Worm (Caenorhabditis elegans) whole organism, L2 larva: ENCODE data around the gene mrps-35.

Experiments used
- C34F6.9 ChIP-seq: fragments of 150-350 bp; optimal IDR thresholded peaks from 2 replicates; lab custom pipeline; 2014; ENCODE audit warnings: missing biosample characterization, missing genetic modification characterization
- F13H6.1 ChIP-seq: sonication (generic microtip); optimal IDR thresholded peaks from 2 replicates; lab custom pipeline; 2016; ENCODE audit warnings: missing genetic modification characterization, missing compliant biosample characterization
- R02D3.7 ChIP-seq: fragments of 150-350 bp; optimal IDR thresholded peaks from 2 replicates; lab custom pipeline; 2014; ENCODE audit warnings: missing biosample characterization, missing genetic modification characterization
- ZK546.5 ChIP-seq: sonication (generic microtip); optimal IDR thresholded peaks from 2 replicates; lab custom pipeline; 2017; ENCODE audit warnings: missing biosample characterization, missing genetic modification characterization
- alr-1 ChIP-seq: fragments of 150-350 bp; optimal IDR thresholded peaks from 2 replicates; lab custom pipeline; 2014; ENCODE audit warnings: missing biosample characterization, missing genetic modification characterization
- aly-2 ChIP-seq: fragments of 150-350 bp; optimal IDR thresholded peaks from 2 replicates; lab custom pipeline; 2014; ENCODE audit warnings: missing biosample characterization, missing genetic modification characterization
- blmp-1 ChIP-seq: sonication (generic microtip); optimal IDR thresholded peaks from 2 replicates; lab custom pipeline; 2017; ENCODE audit warnings: missing genetic modification characterization, mild to moderate bottlenecking, missing compliant biosample characterization, antibody characterized with exemption, moderate library complexity; ENCODE audit not compliant: insufficient read depth
- ceh-16 ChIP-seq: fragments of 150-350 bp; optimal IDR thresholded peaks from 2 replicates; lab custom pipeline; 2014; ENCODE audit warnings: missing biosample characterization, missing genetic modification characterization
- ceh-82 ChIP-seq: fragments of 150-350 bp; optimal IDR thresholded peaks from 2 replicates; lab custom pipeline; 2014; ENCODE audit warnings: missing biosample characterization, missing genetic modification characterization
- crh-2 ChIP-seq: sonication (generic microtip); optimal IDR thresholded peaks from 2 replicates; lab custom pipeline; 2017; ENCODE audit warnings: missing biosample characterization, missing genetic modification characterization
- dmd-4 ChIP-seq: sonication (generic microtip); optimal IDR thresholded peaks from 2 replicates; lab custom pipeline; 2017; ENCODE audit warnings: missing biosample characterization, missing genetic modification characterization
- egl-27 ChIP-seq: sonication (generic microtip); optimal IDR thresholded peaks from 3 replicates; lab custom pipeline; 2017; ENCODE audit warnings: missing biosample characterization, missing genetic modification reagents, missing genetic modification characterization
- elt-3 ChIP-seq: sonication (generic microtip); optimal IDR thresholded peaks from 2 replicates; lab custom pipeline; 2017; ENCODE audit warnings: missing biosample characterization, missing genetic modification characterization
- fos-1 ChIP-seq: fragments of 150-350 bp; optimal IDR thresholded peaks from 2 replicates; lab custom pipeline; 2014; ENCODE audit warnings: missing biosample characterization, missing genetic modification characterization
- gmeb-1 ChIP-seq: fragments of 150-350 bp; optimal IDR thresholded peaks from 2 replicates; lab custom pipeline; 2014; ENCODE audit warnings: missing biosample characterization, missing genetic modification characterization
- lin-11 ChIP-seq: fragments of 150-350 bp; sonication (generic microtip); optimal IDR thresholded peaks from 2 replicates; lab custom pipeline; 2014; ENCODE audit warnings: missing biosample characterization, missing genetic modification characterization, inconsistent platforms, mixed read lengths
- lin-13 ChIP-seq: fragments of 150-350 bp; optimal IDR thresholded peaks from 2 replicates; lab custom pipeline; 2014; ENCODE audit warnings: missing biosample characterization, missing genetic modification reagents, missing genetic modification characterization
- lin-39 ChIP-seq: fragments of 150-350 bp; optimal IDR thresholded peaks from 2 replicates; lab custom pipeline; 2014; ENCODE audit warnings: missing biosample characterization, missing genetic modification reagents, missing genetic modification characterization
- lsy-2 ChIP-seq, 2 experiments: fragments of 150-350 bp in 1 of 2; sonication (generic microtip) in 1 of 2; optimal IDR thresholded peaks; 2 replicates each; lab custom pipeline; 2014 to 2017; ENCODE audit warnings: missing biosample characterization in 2 of 2, missing genetic modification characterization in 2 of 2
- mbf-1 ChIP-seq: sonication (generic microtip); optimal IDR thresholded peaks from 2 replicates; lab custom pipeline; 2017; ENCODE audit warnings: missing biosample characterization, missing genetic modification characterization
- mdl-1 ChIP-seq, 2 experiments: fragments of 150-350 bp in 1 of 2; sonication (generic microtip) in 1 of 2; optimal IDR thresholded peaks; 2 replicates each; lab custom pipeline; 2017; ENCODE audit warnings: missing biosample characterization in 2 of 2, missing genetic modification characterization in 2 of 2
- nhr-11 ChIP-seq: fragments of 150-350 bp; optimal IDR thresholded peaks from 2 replicates; lab custom pipeline; 2014; ENCODE audit warnings: missing biosample characterization, missing genetic modification characterization
- nhr-12 ChIP-seq: fragments of 150-350 bp; optimal IDR thresholded peaks from 2 replicates; lab custom pipeline; 2014; ENCODE audit warnings: missing biosample characterization, missing genetic modification characterization
- nhr-21 ChIP-seq: fragments of 150-350 bp; optimal IDR thresholded peaks from 2 replicates; lab custom pipeline; 2014; ENCODE audit warnings: missing biosample characterization, missing genetic modification characterization
- nhr-23 ChIP-seq: fragments of 150-350 bp; optimal IDR thresholded peaks from 2 replicates; lab custom pipeline; 2014; ENCODE audit warnings: missing biosample characterization, missing genetic modification reagents, missing genetic modification characterization
- nhr-237 ChIP-seq: fragments of 150-350 bp; optimal IDR thresholded peaks from 2 replicates; lab custom pipeline; 2014; ENCODE audit warnings: missing biosample characterization, missing genetic modification characterization
- nhr-25 ChIP-seq: fragments of 150-350 bp; sonication (generic microtip); optimal IDR thresholded peaks from 3 replicates; lab custom pipeline; 2014; ENCODE audit warnings: missing biosample characterization, missing genetic modification characterization
- nhr-77 ChIP-seq: fragments of 150-350 bp; optimal IDR thresholded peaks from 2 replicates; lab custom pipeline; 2014; ENCODE audit warnings: missing biosample characterization, missing genetic modification characterization
- skn-1 ChIP-seq: sonication (generic microtip); optimal IDR thresholded peaks from 2 replicates; lab custom pipeline; 2017; ENCODE audit warnings: missing biosample characterization, missing genetic modification characterization
- sma-3 ChIP-seq: sonication (generic microtip); optimal IDR thresholded peaks from 2 replicates; lab custom pipeline; 2016; ENCODE audit warnings: missing genetic modification reagents, missing genetic modification characterization, missing compliant biosample characterization
- sma-9 ChIP-seq, 2 experiments: fragments of 150-350 bp in 1 of 2; sonication (generic microtip) in 1 of 2; optimal IDR thresholded peaks; 2 replicates each; lab custom pipeline; 2014 to 2016; ENCODE audit warnings: missing genetic modification characterization in 2 of 2, mild to moderate bottlenecking in 1 of 2, missing biosample characterization in 1 of 2, missing compliant biosample characterization in 1 of 2, missing genetic modification reagents in 1 of 2, moderate library complexity in 1 of 2
- snpc-4 ChIP-seq: fragments of 150-350 bp; optimal IDR thresholded peaks from 2 replicates; lab custom pipeline; 2014; ENCODE audit warnings: missing biosample characterization, missing genetic modification characterization
- unc-39 ChIP-seq: fragments of 150-350 bp; optimal IDR thresholded peaks from 2 replicates; lab custom pipeline; 2014; ENCODE audit warnings: missing biosample characterization, missing genetic modification characterization
- unc-55 ChIP-seq: fragments of 150-350 bp; sonication (generic microtip); optimal IDR thresholded peaks from 3 replicates; lab custom pipeline; 2014; ENCODE audit warnings: missing biosample characterization, missing genetic modification reagents, missing genetic modification characterization
- unc-62 ChIP-seq: fragments of 150-350 bp; optimal IDR thresholded peaks from 2 replicates; lab custom pipeline; 2014; ENCODE audit warnings: missing biosample characterization, missing genetic modification reagents, missing genetic modification characterization
- zag-1 ChIP-seq: fragments of 150-350 bp; optimal IDR thresholded peaks from 2 replicates; lab custom pipeline; 2014; ENCODE audit warnings: missing biosample characterization, missing genetic modification characterization

The mrps-35 gene

ce11 chrV:18980980-18981529 lies at the start of gene mrps-35, which contains the start of gene sws-1:
TSS of gene mrps-35 (plus strand) at chrV:18981306.
TSS of gene sws-1 (minus strand) at chrV:18981479.
- TF ChIP-seq mbf-1 (tag; lab: Kevin White, UChicago) (no peak), F13H6.1 (tag; lab: Kevin White, UChicago) (peak; percentile 60), lin-13 (peak; percentile 49), unc-55 (GFP tag; lab: Kevin White, UChicago) (peak; percentile 71), blmp-1 (no peak), sma-3 (GFP tag; lab: Kevin White, UChicago) (peak; percentile 78), sma-9 (GFP tag; optimal IDR thresholded peaks at IDR 0.05; lab: Kevin White, UChicago) (peak; percentile 77), sma-9 (tag; optimal IDR thresholded peaks at IDR 0.05; lab: Kevin White, UChicago) (no peak), lin-11 (peak; percentile 38), snpc-4 (tag; lab: Kevin White, UChicago) (peak; percentile 9), crh-2 (peak; percentile 55), egl-27 (tag; lab: Kevin White, UChicago) (no peak), ceh-82 (tag; lab: Kevin White, UChicago) (no peak), gmeb-1 (tag; lab: Kevin White, UChicago) (peak; percentile 87), lsy-2 (tag; optimal IDR thresholded peaks at IDR 0.05; lab: Kevin White, UChicago) (peak; percentile 54 to 75), nhr-25 (tag; lab: Kevin White, UChicago) (peak; percentile 60), C34F6.9 (tag; lab: Kevin White, UChicago) (peak; percentile 66)

- TF ChIP-seq nhr-25 (tag; lab: Kevin White, UChicago) (peak; percentile 11), lsy-2 (tag; optimal IDR thresholded peaks at IDR 0.05; lab: Kevin White, UChicago) (no peak)
These were observed 46.6 kb upstream of the mrps-35 start for ce11 chrV:18934539-18934938.

- no peak for TF ChIP-seq crh-2
- no peak for TF ChIP-seq alr-1 (tag; lab: Kevin White, UChicago)
- no peak for TF ChIP-seq lin-13
These were observed 43.5 kb upstream of the mrps-35 start for ce11 chrV:18937578-18937977.

- TF ChIP-seq lin-13 (no peak), skn-1 (tag; lab: Kevin White, UChicago) (no peak), nhr-25 (tag; lab: Kevin White, UChicago) (no peak), lin-11 (no peak), F13H6.1 (tag; lab: Kevin White, UChicago) (no peak), dmd-4 (tag; lab: Kevin White, UChicago) (no peak), lin-39 (tag; lab: Kevin White, UChicago) (no peak), unc-39 (tag; lab: Kevin White, UChicago) (no peak), alr-1 (tag; lab: Kevin White, UChicago) (no peak), unc-62 (GFP tag; lab: Kevin White, UChicago) (no peak), crh-2 (no peak), sma-9 (GFP tag; optimal IDR thresholded peaks at IDR 0.05; lab: Kevin White, UChicago) (no peak), sma-9 (tag; optimal IDR thresholded peaks at IDR 0.05; lab: Kevin White, UChicago) (no peak), ceh-82 (tag; lab: Kevin White, UChicago) (no peak), nhr-77 (tag; lab: Kevin White, UChicago) (no peak), ZK546.5 (tag; lab: Kevin White, UChicago) (no peak), elt-3 (tag; lab: Kevin White, UChicago) (no peak)
These were observed 40.8 kb upstream of the mrps-35 start, which contains the start of gene Y80D3A.8 for ce11 chrV:18940341-18940740. TSS of gene Y80D3A.8 (plus strand) at chrV:18940641.

ce11 chrV:18957267-18957843 lies 23.8 kb upstream of the mrps-35 start, which contains the start of gene hrg-10:
TSS of gene hrg-10 (minus strand) at chrV:18957317.
- TF ChIP-seq fos-1 (tag; lab: Kevin White, UChicago) (peak; percentile 12), skn-1 (tag; lab: Kevin White, UChicago) (peak; percentile 15), nhr-11 (no peak), sma-9 (GFP tag; optimal IDR thresholded peaks at IDR 0.05; lab: Kevin White, UChicago) (no peak), sma-9 (tag; optimal IDR thresholded peaks at IDR 0.05; lab: Kevin White, UChicago) (no peak), ceh-16 (tag; lab: Kevin White, UChicago) (no peak)

- TF ChIP-seq blmp-1, result no peak
- TF ChIP-seq nhr-12 (tag; lab: Kevin White, UChicago), result no peak
- TF ChIP-seq nhr-21 (tag; lab: Kevin White, UChicago), result no peak
- no peak for TF ChIP-seq nhr-23 (tag; lab: Kevin White, UChicago)
- no peak for TF ChIP-seq mbf-1 (tag; lab: Kevin White, UChicago)
- no peak for TF ChIP-seq skn-1 (tag; lab: Kevin White, UChicago)
- TF ChIP-seq fos-1 (tag; lab: Kevin White, UChicago), result no peak
- TF ChIP-seq lsy-2 (tag; optimal IDR thresholded peaks at IDR 0.05; lab: Kevin White, UChicago), result no peak
- no peak for TF ChIP-seq aly-2 (tag; lab: Kevin White, UChicago)
- no peak for TF ChIP-seq nhr-237 (tag; lab: Kevin White, UChicago)
- TF ChIP-seq zag-1 (tag; lab: Kevin White, UChicago), result no peak
- no peak for TF ChIP-seq R02D3.7 (tag; lab: Kevin White, UChicago)
- no peak for TF ChIP-seq nhr-11
- no peak for TF ChIP-seq mdl-1 (tag; optimal IDR thresholded peaks at IDR 0.05; lab: Kevin White, UChicago)
- TF ChIP-seq, all 48 proteins: peak for 0
These were observed 21.0 kb upstream of the mrps-35 start, which contains the start of gene ztf-20 for ce11 chrV:18960072-18960471. TSS of gene ztf-20 (minus strand) at chrV:18960172.
